Fruit fly (Drosophila melanogaster): ENCODE data around the gene Akh.

dm6 chr3L:4113998-4114397 is 27.3 kb upstream of the Akh start:
- TF ChIP-seq Tbp (GFP tag; optimal IDR thresholded peaks at IDR 0.05) (no peak), sr (GFP tag; IDR thresholded peaks at IDR 0.05) (no peak), CG6175 (GFP tag; IDR thresholded peaks at IDR 0.05) (no peak), CG12659 (GFP tag; optimal IDR thresholded peaks at IDR 0.05) (no peak), ewg (GFP tag; optimal IDR thresholded peaks at IDR 0.05) (no peak), CG10267 (tag; optimal IDR thresholded peaks at IDR 0.05) (no peak), Hmx (GFP tag; optimal IDR thresholded peaks at IDR 0.05) (no peak), esg (GFP tag; conservative IDR thresholded peaks at IDR 0.05) (no peak), cato (GFP tag; optimal IDR thresholded peaks at IDR 0.05; ENCODE audit: borderline replicate concordance) (no peak), CG4404 (GFP tag; IDR thresholded peaks at IDR 0.05) (no peak), CG6689 (GFP tag; IDR thresholded peaks at IDR 0.05) (no peak), CG1647 (GFP tag; optimal IDR thresholded peaks at IDR 0.05) (no peak), Fer1 (GFP tag; optimal IDR thresholded peaks at IDR 0.05) (no peak)

Measured in whole organism, embryonic.